Fruit fly (Drosophila melanogaster): ENCODE results near the gene CG12420.

DNA sequence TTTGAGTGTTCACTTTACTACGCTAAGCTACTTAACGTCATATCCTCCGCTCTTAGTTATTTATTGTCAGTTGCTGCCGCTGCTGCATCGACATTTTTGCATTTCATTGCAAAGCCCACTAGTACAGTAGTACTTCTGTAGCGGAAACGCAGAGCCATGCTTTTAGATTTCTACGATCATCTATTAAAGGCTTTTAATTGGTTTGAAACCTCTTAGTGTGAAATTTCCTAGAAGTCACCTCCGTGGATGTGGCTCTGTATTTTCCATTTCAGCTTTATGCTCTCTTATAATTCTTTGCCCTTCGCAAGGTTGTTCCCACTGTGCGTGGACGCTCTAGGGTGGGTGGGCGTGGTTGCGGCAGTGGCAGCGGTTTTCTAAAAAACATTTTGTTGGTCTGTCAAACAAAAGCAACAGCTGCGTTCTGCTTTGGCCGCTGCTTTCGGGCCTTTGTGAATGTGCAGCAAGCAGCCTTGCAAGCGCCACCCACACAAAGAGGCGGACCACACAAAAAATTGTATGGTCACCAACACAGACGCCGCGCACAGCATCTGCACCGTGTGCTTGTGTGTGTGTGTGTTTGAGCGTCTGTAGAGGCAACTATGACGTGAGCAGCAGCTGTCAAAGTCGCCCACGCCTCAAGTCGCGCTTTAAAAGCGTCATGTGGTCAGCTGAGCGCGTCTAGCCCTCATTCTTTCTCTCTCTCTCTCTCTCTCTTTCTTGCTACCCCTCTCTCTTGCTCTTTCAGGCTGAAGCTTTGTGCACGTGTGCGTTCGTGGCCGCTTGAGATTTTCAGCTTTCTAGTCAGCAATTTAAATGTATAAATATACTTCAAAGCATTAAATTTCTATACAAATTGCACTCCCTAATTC is 44.4 kb downstream of the CG12420 start:
- peak; percentile 51 for TF ChIP-seq CG13204 (GFP tag; optimal IDR thresholded peaks at IDR 0.05)
- no peak for TF ChIP-seq gl (tag; optimal IDR thresholded peaks at IDR 0.05)
- no peak for TF ChIP-seq CG34367 (tag; optimal IDR thresholded peaks at IDR 0.05)
- TF ChIP-seq Pif1A (GFP tag; optimal IDR thresholded peaks at IDR 0.05) = no peak
- TF ChIP-seq CG32121 (GFP tag; IDR thresholded peaks at IDR 0.05) = no peak
- TF ChIP-seq CG8159 (tag; optimal IDR thresholded peaks at IDR 0.05) = no peak
- TF ChIP-seq EcR (GFP tag; optimal IDR thresholded peaks at IDR 0.05) = no peak
- no peak for TF ChIP-seq CG8301 (tag; optimal IDR thresholded peaks at IDR 0.05)
- TF ChIP-seq CG15710 (tag; optimal IDR thresholded peaks at IDR 0.05) = peak; percentile 3
- no peak for TF ChIP-seq Snoo (tag; optimal IDR thresholded peaks at IDR 0.05)
